Fruit fly (Drosophila melanogaster) whole organism, embryonic: ENCODE data around the gene CG15537.

Experiments
- Antp ChIP-seq: fragments of 200-800 bp; sonication (Bioruptor generic); optimal IDR thresholded peaks from 3 replicates; lab custom pipeline; 2016; ENCODE audit warnings: missing biosample characterization, missing genetic modification characterization
- B-H2 ChIP-seq: fragments of 200-800 bp; sonication (Bioruptor generic); optimal IDR thresholded peaks from 2 replicates; lab custom pipeline; 2018; ENCODE audit warnings: missing biosample characterization, mild to moderate bottlenecking, missing genetic modification characterization
- CG10267 ChIP-seq: fragments of 200-800 bp; sonication (Bioruptor generic); optimal IDR thresholded peaks from 2 replicates; lab custom pipeline; 2018; ENCODE audit warnings: missing biosample characterization, mild to moderate bottlenecking, missing genetic modification characterization, moderate library complexity
- CG10274 ChIP-seq: fragments of 200-800 bp; sonication (Bioruptor generic); optimal IDR thresholded peaks from 3 replicates; lab custom pipeline; 2017; ENCODE audit warnings: missing biosample characterization, mild to moderate bottlenecking, missing genetic modification characterization
- CG10321 ChIP-seq: fragments of 200-800 bp; sonication (Bioruptor generic); IDR thresholded peaks from 2 replicates; pipeline ENCODE4 v1.3.6; 2022; ENCODE audit warnings: missing biosample characterization, missing genetic modification characterization
- CG10431 ChIP-seq: fragments of 200-800 bp; sonication (Bioruptor generic); optimal IDR thresholded peaks from 3 replicates; lab custom pipeline; 2018; ENCODE audit warnings: missing biosample characterization, mild to moderate bottlenecking, missing genetic modification characterization
- CG10543 ChIP-seq: fragments of 200-800 bp; sonication (Bioruptor generic); optimal IDR thresholded peaks from 3 replicates; lab custom pipeline; 2017; ENCODE audit warnings: missing biosample characterization, mild to moderate bottlenecking, missing genetic modification characterization, moderate library complexity
- CG11695 ChIP-seq: fragments of 200-800 bp; sonication (Bioruptor generic); IDR thresholded peaks from 3 replicates; pipeline ENCODE4 v1.3.6; 2022; ENCODE audit warnings: missing biosample characterization, missing genetic modification characterization
- CG13287 ChIP-seq: fragments of 200-800 bp; sonication (Bioruptor generic); IDR thresholded peaks from 2 replicates; pipeline ENCODE4 v1.3.6; 2022; ENCODE audit warnings: missing biosample characterization, missing genetic modification characterization; ENCODE audit not compliant: partially characterized antibody
- CG13775 ChIP-seq: fragments of 200-800 bp; sonication (Bioruptor generic); optimal IDR thresholded peaks from 3 replicates; lab custom pipeline; 2017; ENCODE audit warnings: missing biosample characterization, mild to moderate bottlenecking, missing genetic modification characterization
- CG15514 ChIP-seq: fragments of 200-800 bp; sonication (Bioruptor generic); optimal IDR thresholded peaks from 3 replicates; lab custom pipeline; 2017; ENCODE audit warnings: missing biosample characterization, missing genetic modification characterization, mild to moderate bottlenecking, moderate library complexity, missing genetic modification reagents
- CG16863 ChIP-seq: fragments of 200-800 bp; sonication (Bioruptor generic); optimal IDR thresholded peaks from 3 replicates; lab custom pipeline; 2016; ENCODE audit warnings: missing biosample characterization, missing genetic modification characterization
- CG17328 ChIP-seq: fragments of 200-800 bp; sonication (Bioruptor generic); IDR thresholded peaks from 2 replicates; pipeline ENCODE4 v1.3.6; 2022; ENCODE audit warnings: missing biosample characterization, missing genetic modification characterization
- CG17359 ChIP-seq: fragments of 200-800 bp; sonication (Bioruptor generic); optimal IDR thresholded peaks from 3 replicates; lab custom pipeline; 2018; ENCODE audit warnings: missing biosample characterization, mild to moderate bottlenecking, missing genetic modification characterization, moderate library complexity
- CG17568 ChIP-seq: fragments of 200-800 bp; sonication (Bioruptor generic); optimal IDR thresholded peaks from 2 replicates; lab custom pipeline; 2018; ENCODE audit warnings: missing biosample characterization, mild to moderate bottlenecking, missing genetic modification characterization, moderate library complexity
- CG1792 ChIP-seq: fragments of 200-800 bp; sonication (Bioruptor generic); optimal IDR thresholded peaks from 2 replicates; lab custom pipeline; 2016; ENCODE audit warnings: missing biosample characterization, missing genetic modification characterization
- CG18011 ChIP-seq: fragments of 200-800 bp; sonication (Bioruptor generic); optimal IDR thresholded peaks from 2 replicates; lab custom pipeline; 2017; ENCODE audit warnings: missing biosample characterization, missing genetic modification characterization, mild to moderate bottlenecking, moderate library complexity, missing genotype
- CG30403 ChIP-seq: fragments of 200-800 bp; sonication (Bioruptor generic); optimal IDR thresholded peaks from 3 replicates; lab custom pipeline; 2016; ENCODE audit warnings: missing biosample characterization, missing genetic modification characterization
- CG31224 ChIP-seq: fragments of 200-800 bp; sonication (Bioruptor generic); IDR thresholded peaks from 2 replicates; pipeline ENCODE4 v1.3.6; 2022; ENCODE audit warnings: missing biosample characterization, missing genetic modification characterization
- CG31365 ChIP-seq: fragments of 200-800 bp; sonication (Bioruptor generic); optimal IDR thresholded peaks from 2 replicates; lab custom pipeline; 2018; ENCODE audit warnings: missing biosample characterization, mild to moderate bottlenecking, missing genetic modification characterization
- CG6254 ChIP-seq: fragments of 200-800 bp; sonication (Bioruptor generic); optimal IDR thresholded peaks from 3 replicates; lab custom pipeline; 2017; ENCODE audit warnings: mild to moderate bottlenecking, missing biosample characterization, missing genetic modification reagents, missing genetic modification characterization
- CG6683 ChIP-seq: fragments of 200-800 bp; sonication (Bioruptor generic); optimal IDR thresholded peaks from 2 replicates; lab custom pipeline; 2017; ENCODE audit warnings: missing biosample characterization, mild to moderate bottlenecking, missing genetic modification characterization, missing genetic modification reagents
- CG8281 ChIP-seq: fragments of 200-800 bp; sonication (Bioruptor generic); optimal IDR thresholded peaks from 2 replicates; lab custom pipeline; 2018; ENCODE audit warnings: missing biosample characterization, mild to moderate bottlenecking, missing genetic modification characterization, moderate library complexity
- CG8478 ChIP-seq: fragments of >200 bp; optimal IDR thresholded peaks from 2 replicates; lab custom pipeline; 2018
- Dp ChIP-seq: fragments of 200-800 bp; sonication (Bioruptor generic); optimal IDR thresholded peaks from 2 replicates; lab custom pipeline; 2018; ENCODE audit warnings: missing biosample characterization, mild to moderate bottlenecking, missing genetic modification characterization, moderate library complexity
- HHEX ChIP-seq: fragments of 200-800 bp; sonication (Bioruptor generic); optimal IDR thresholded peaks from 3 replicates; lab custom pipeline; 2017; ENCODE audit warnings: missing biosample characterization, mild to moderate bottlenecking, missing genetic modification characterization, missing genetic modification reagents
- Hr3 ChIP-seq: fragments of 200-800 bp; sonication (Bioruptor generic); optimal IDR thresholded peaks from 3 replicates; lab custom pipeline; 2016; ENCODE audit warnings: missing biosample characterization, missing genetic modification characterization
- Kr ChIP-seq: fragments of 200-800 bp; sonication (Bioruptor generic); optimal IDR thresholded peaks from 2 replicates; lab custom pipeline; 2017; ENCODE audit warnings: missing biosample characterization, mild to moderate bottlenecking, missing genetic modification characterization
- Mes4 ChIP-seq: fragments of 200-800 bp; sonication (Bioruptor generic); optimal IDR thresholded peaks from 2 replicates; lab custom pipeline; 2016; ENCODE audit warnings: missing biosample characterization, missing genetic modification characterization
- Myb ChIP-seq: fragments of 200-800 bp; sonication (Bioruptor generic); optimal IDR thresholded peaks from 2 replicates; lab custom pipeline; 2016; ENCODE audit warnings: missing biosample characterization, missing genetic modification characterization
- Rfx ChIP-seq: fragments of 200-800 bp; sonication (Bioruptor generic); IDR thresholded peaks from 2 replicates; pipeline ENCODE4 v1.3.6; 2022; ENCODE audit warnings: missing biosample characterization, missing genetic modification characterization
- Side ChIP-seq: fragments of 200-800 bp; sonication (Bioruptor generic); optimal IDR thresholded peaks from 2 replicates; lab custom pipeline; 2016; ENCODE audit warnings: missing biosample characterization, missing genetic modification characterization
- Trl ChIP-seq, 3 experiments: fragments of >200 bp in 2 of 3; fragments of 200-800 bp in 1 of 3; sonication (Bioruptor generic) in 1 of 3; optimal IDR thresholded peaks; 2 replicates in 1 of 3; 3 replicates in 2 of 3; lab custom pipeline; 2016 to 2017; ENCODE audit warnings: missing biosample characterization in 1 of 3, missing genetic modification characterization in 1 of 3
- chif ChIP-seq, 2 experiments: fragments of 200-800 bp; sonication (Bioruptor generic); optimal IDR thresholded peaks; 3 replicates each; lab custom pipeline; 2016; ENCODE audit warnings: missing biosample characterization in 2 of 2, missing genetic modification characterization in 2 of 2
- chinmo ChIP-seq: fragments of 200-800 bp; sonication (Bioruptor generic); IDR thresholded peaks from 4 replicates; pipeline ENCODE4 v1.3.6; 2022; ENCODE audit warnings: missing biosample characterization, missing genetic modification characterization; ENCODE audit not compliant: partially characterized antibody
- danr ChIP-seq: fragments of 200-800 bp; sonication (Bioruptor generic); IDR thresholded peaks from 2 replicates; pipeline ENCODE4 v1.3.6; 2022; ENCODE audit warnings: missing biosample characterization, missing genetic modification characterization
- emc ChIP-seq: fragments of 200-800 bp; sonication (Bioruptor generic); optimal IDR thresholded peaks from 2 replicates; lab custom pipeline; 2016; ENCODE audit warnings: missing biosample characterization, missing genetic modification characterization
- en ChIP-seq: fragments of 200-800 bp; sonication (Bioruptor generic); optimal IDR thresholded peaks from 2 replicates; lab custom pipeline; 2016; ENCODE audit warnings: missing biosample characterization, missing genetic modification characterization
- fd3F ChIP-seq: fragments of 200-800 bp; sonication (Bioruptor generic); optimal IDR thresholded peaks from 2 replicates; lab custom pipeline; 2018; ENCODE audit warnings: missing biosample characterization, mild to moderate bottlenecking, missing genetic modification characterization, moderate library complexity
- fd64A ChIP-seq: fragments of 200-800 bp; sonication (Bioruptor generic); optimal IDR thresholded peaks from 3 replicates; lab custom pipeline; 2018; ENCODE audit warnings: missing biosample characterization, mild to moderate bottlenecking, missing genetic modification characterization
- fd96Cb ChIP-seq: fragments of 200-800 bp; sonication (Bioruptor generic); optimal IDR thresholded peaks from 2 replicates; lab custom pipeline; 2018; ENCODE audit warnings: missing biosample characterization, mild to moderate bottlenecking, missing genetic modification characterization, moderate library complexity
- ftz-f1 ChIP-seq: fragments of 200-800 bp; sonication (Bioruptor generic); optimal IDR thresholded peaks from 2 replicates; lab custom pipeline; 2016; ENCODE audit warnings: missing biosample characterization, missing genetic modification characterization
- pan ChIP-seq, 4 experiments: fragments of >200 bp in 3 of 4; fragments of 200-800 bp in 1 of 4; sonication (Bioruptor generic) in 1 of 4; optimal IDR thresholded peaks in 3 of 4; IDR thresholded peaks in 1 of 4; 2 replicates each; pipeline versions ENCODE4 v1.3.6 to Lab custom; 2017 to 2022; ENCODE audit warnings: missing biosample characterization in 2 of 4, missing genetic modification characterization in 2 of 4, mixed read lengths in 1 of 4
- pho ChIP-seq: fragments of 200-800 bp; sonication (Bioruptor generic); optimal IDR thresholded peaks from 2 replicates; lab custom pipeline; 2016; ENCODE audit warnings: missing biosample characterization, missing genetic modification characterization
- phol ChIP-seq: fragments of 200-800 bp; sonication (Bioruptor generic); optimal IDR thresholded peaks from 3 replicates; lab custom pipeline; 2018; ENCODE audit warnings: missing biosample characterization, mild to moderate bottlenecking, missing genetic modification characterization, moderate library complexity
- sd ChIP-seq: fragments of 200-800 bp; sonication (Bioruptor generic); optimal IDR thresholded peaks from 3 replicates; lab custom pipeline; 2018; ENCODE audit warnings: missing biosample characterization, mild to moderate bottlenecking, missing genetic modification characterization, moderate library complexity
- sens ChIP-seq: fragments of 200-800 bp; sonication (Bioruptor generic); peaks from one replicate; lab custom pipeline; 2016; ENCODE audit warnings: missing biosample characterization, missing genetic modification characterization
- tin ChIP-seq: fragments of 200-800 bp; sonication (Bioruptor generic); optimal IDR thresholded peaks from 3 replicates; lab custom pipeline; 2016; ENCODE audit warnings: missing biosample characterization, missing genetic modification characterization
- vvl ChIP-seq: fragments of 200-800 bp; sonication (Bioruptor generic); IDR thresholded peaks from 2 replicates; pipeline ENCODE4 v1.3.6; 2022; ENCODE audit warnings: missing biosample characterization, missing genetic modification characterization

The CG15537 gene

dm6 chr3R:30386759-30387437 lies 56.5 kb downstream of the CG15537 start (continued):
- TF ChIP-seq ftz-f1 (GFP tag; lab: Kevin White, UChicago) (no peak), en (GFP tag; lab: Kevin White, UChicago) (no peak), Mes4 (GFP tag; lab: Kevin White, UChicago) (no peak), CG11695 (GFP tag; lab: Robert Waterston, UW) (no peak), CG10274 (no peak), emc (GFP tag; lab: Kevin White, UChicago) (no peak), danr (no peak), CG10431 (GFP tag; lab: Kevin White, UChicago) (no peak), chif (GFP tag; optimal IDR thresholded peaks at IDR 0.05; lab: Kevin White, UChicago) (no peak), Antp (GFP tag; lab: Kevin White, UChicago) (no peak), fd3F (GFP tag; lab: Kevin White, UChicago) (no peak), CG8281 (no peak), pan (optimal IDR thresholded peaks at IDR 0.05; lab: Kevin White, UChicago) (no peak), pan (GFP tag; optimal IDR thresholded peaks at IDR 0.05 in 1 of 2, IDR thresholded peaks at IDR 0.05 in 1 of 2) (no peak), CG10321 (GFP tag; lab: Robert Waterston, UW) (no peak), vvl (GFP tag; lab: Robert Waterston, UW) (peak; percentile 87), CG31365 (no peak), Rfx (GFP tag; lab: Robert Waterston, UW) (peak; percentile 66), CG10543 (GFP tag; lab: Kevin White, UChicago) (no peak), HHEX (GFP tag; lab: Kevin White, UChicago) (no peak), tin (GFP tag; lab: Kevin White, UChicago) (no peak), phol (tag; lab: Kevin White, UChicago) (peak; percentile 43), CG13287 (GFP tag; lab: Robert Waterston, UW) (peak; percentile 20; the same call in 1 of the 2 replicates), Dp (GFP tag; lab: Kevin White, UChicago) (no peak), sd (tag; lab: Kevin White, UChicago) (peak; percentile 27), CG15514 (GFP tag; lab: Kevin White, UChicago) (peak; percentile 15), CG1792 (no peak), Side (GFP tag; lab: Kevin White, UChicago) (no peak), Kr (GFP tag; lab: Kevin White, UChicago) (no peak), Hr3 (GFP tag; lab: Kevin White, UChicago) (no peak), CG17359 (tag; lab: Kevin White, UChicago) (no peak), CG10267 (tag; lab: Kevin White, UChicago) (no peak), chinmo (peak; percentile 81; the same call in 2 of the 4 replicates), CG13775 (no peak), CG6254 (GFP tag; lab: Kevin White, UChicago) (no peak), Myb (no peak), B-H2 (GFP tag; lab: Kevin White, UChicago) (no peak), fd64A (no peak), CG31224 (GFP tag; lab: Robert Waterston, UW) (no peak), pho (no peak), CG17568 (GFP tag; lab: Kevin White, UChicago) (no peak), Trl (optimal IDR thresholded peaks at IDR 0.05; lab: Kevin White, UChicago) (peak; percentile 88 to 90), Trl (GFP tag; optimal IDR thresholded peaks at IDR 0.05; lab: Kevin White, UChicago) (no peak), CG17328 (GFP tag; lab: Robert Waterston, UW) (no peak), fd96Cb (tag; lab: Kevin White, UChicago) (no peak), CG16863 (GFP tag; lab: Kevin White, UChicago) (no peak), CG18011 (GFP tag; lab: Kevin White, UChicago) (no peak), CG6683 (GFP tag; lab: Kevin White, UChicago) (no peak), CG8478 (lab: Kevin White, UChicago) (no peak), CG30403 (no peak), sens (GFP tag; lab: Kevin White, UChicago) (no peak)
